Fruit fly (Drosophila melanogaster): Measurements from ENCODE around the gene CG9396.

The CG9396 gene

DNA sequence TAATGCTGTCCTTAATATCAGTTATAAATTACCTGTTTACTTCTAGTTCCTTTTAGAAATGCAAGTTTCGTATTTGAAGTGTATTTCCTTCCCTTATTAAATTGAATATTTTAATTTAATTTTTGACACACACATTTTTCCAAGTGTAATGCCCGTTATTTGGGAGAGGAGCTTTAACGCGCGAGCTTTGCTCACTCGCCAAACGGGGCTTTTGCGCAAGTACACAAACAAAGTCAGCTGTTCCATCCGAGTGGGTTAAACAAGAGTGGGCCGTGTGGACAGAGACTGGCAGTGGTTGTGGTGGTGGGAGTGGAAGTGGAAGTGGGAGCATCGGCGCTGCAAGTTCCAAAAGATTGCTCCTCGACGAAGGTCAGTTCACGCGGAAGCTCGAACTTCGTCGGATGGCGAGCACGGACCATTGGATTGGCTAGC, 9.7 kb upstream of the CG9396 start, which contains the start of gene CG8301 (continued):
- peak; percentile 34 for TF ChIP-seq CG17385 (GFP tag; optimal IDR thresholded peaks at IDR 0.05)
- TF ChIP-seq row (GFP tag; IDR thresholded peaks at IDR 0.05), result peak; percentile 68
- 0 out of 2 replicates have a peak, but pooled peaks have one; percentile 31 for TF ChIP-seq MBD-R2 (GFP tag; IDR thresholded peaks at IDR 0.05)
- TF ChIP-seq CG8290 (GFP tag; optimal IDR thresholded peaks at IDR 0.05), result no peak
- peak in 1 of 2 experiments; percentile 27 for TF ChIP-seq CG8290 (tag; optimal IDR thresholded peaks at IDR 0.05)
- TF ChIP-seq chm (GFP tag; IDR thresholded peaks at IDR 0.05), result peak; percentile 52; the same call in 1 of the 2 replicates
- TF ChIP-seq CG17361 (GFP tag; IDR thresholded peaks at IDR 0.05), result no peak
- TF ChIP-seq CG10366 (GFP tag; IDR thresholded peaks at IDR 0.05), result peak; percentile 45; the same call in 1 of the 2 replicates
- TF ChIP-seq Atf3 (GFP tag; optimal IDR thresholded peaks at IDR 0.05), result no peak
- TF ChIP-seq HmgD (GFP tag; optimal IDR thresholded peaks at IDR 0.05), result no peak
- no peak for TF ChIP-seq gce (GFP tag; IDR thresholded peaks at IDR 0.05)
- TF ChIP-seq Med (GFP tag), result no peak
- no peak for TF ChIP-seq CG11696 (GFP tag; IDR thresholded peaks at IDR 0.05)
- peak; percentile 17 for TF ChIP-seq cwo (GFP tag; optimal IDR thresholded peaks at IDR 0.05)
- 0 out of 4 replicates have a peak, but pooled peaks have one; percentile 40 for TF ChIP-seq chinmo (GFP tag; IDR thresholded peaks at IDR 0.05; ENCODE audit: partially characterized antibody)
- no peak for TF ChIP-seq CG8281 (tag; optimal IDR thresholded peaks at IDR 0.05)
- 0 out of 2 replicates have a peak, but pooled peaks have one; percentile 10 for TF ChIP-seq Ptx1 (GFP tag; IDR thresholded peaks at IDR 0.05)
- TF ChIP-seq fru (optimal IDR thresholded peaks at IDR 0.05), result no peak
- TF ChIP-seq Hr51 (GFP tag; optimal IDR thresholded peaks at IDR 0.05), result peak in 1 of 2 experiments; percentile 62
- TF ChIP-seq pho (GFP tag; optimal IDR thresholded peaks at IDR 0.05), result peak; percentile 10
- TF ChIP-seq CG30020 (tag; optimal IDR thresholded peaks at IDR 0.05), result no peak
- TF ChIP-seq bcd (GFP tag; optimal IDR thresholded peaks at IDR 0.05), result peak; percentile 1
- no peak for TF ChIP-seq ase (GFP tag; IDR thresholded peaks at IDR 0.05)
- no peak for TF ChIP-seq Antp (GFP tag; optimal IDR thresholded peaks at IDR 0.05)
- peak; percentile 24 for TF ChIP-seq mam (GFP tag; optimal IDR thresholded peaks at IDR 0.05)
- TF ChIP-seq Dek (tag; optimal IDR thresholded peaks at IDR 0.05), result peak; percentile 31
- TF ChIP-seq ash1 (GFP tag; optimal IDR thresholded peaks at IDR 0.05), result no peak
- TF ChIP-seq PHDP (tag; optimal IDR thresholded peaks at IDR 0.05), result peak; percentile 52
- TF ChIP-seq B-H1 (GFP tag; IDR thresholded peaks at IDR 0.05), result 0 out of 3 replicates have a peak, but pooled peaks have one; percentile 14
- TF ChIP-seq CG1233 (GFP tag; optimal IDR thresholded peaks at IDR 0.05), result no peak
- no peak for TF ChIP-seq gfzf (GFP tag; optimal IDR thresholded peaks at IDR 0.05)
- peak; percentile 3 for TF ChIP-seq Myb (GFP tag; optimal IDR thresholded peaks at IDR 0.05)
- TF ChIP-seq Hmr (GFP tag; optimal IDR thresholded peaks at IDR 0.05), result peak; percentile 49

DNA sequence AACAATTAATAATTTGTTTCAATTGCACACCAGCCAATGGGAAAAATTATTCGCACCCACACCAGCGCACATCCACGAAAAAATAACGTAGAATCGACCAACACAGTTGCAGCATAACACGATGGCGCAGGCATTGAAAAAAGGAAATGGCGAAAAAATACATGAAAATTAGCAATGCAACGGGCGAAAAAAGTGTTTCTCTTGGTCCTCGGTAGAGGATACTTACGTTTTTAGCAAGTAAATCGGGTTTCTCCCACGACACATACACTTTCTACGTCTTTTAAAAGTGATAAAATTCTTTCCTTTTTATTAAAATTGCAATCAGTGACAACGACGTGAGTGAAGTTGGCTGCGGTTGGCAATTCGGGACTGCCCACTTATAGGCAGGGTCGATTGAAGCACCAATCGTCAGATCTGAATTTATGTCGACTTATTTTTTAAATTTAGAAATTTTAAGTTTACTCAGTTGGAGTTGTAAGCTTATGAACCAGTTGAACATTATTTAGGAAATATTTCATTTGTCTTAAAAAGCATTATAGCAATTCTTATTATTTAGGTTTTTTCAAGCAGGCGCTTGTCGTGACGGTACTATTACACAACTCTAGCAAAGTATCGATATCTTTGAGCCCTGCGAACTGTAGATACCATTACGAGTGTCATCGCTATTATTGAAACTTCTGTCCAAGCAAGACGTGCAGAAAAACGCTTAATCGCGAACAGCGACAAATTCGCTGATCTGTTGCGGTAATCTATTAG, 6.1 kb upstream of the CG9396 start, which contains the start of the genes Kap-alpha3 and Son:
Gene Kap-alpha3, minus strand, starts transcription at position 352 of the 756 bp plus-strand sequence.
Gene Son, plus strand, starts transcription at position 661 of the 756 bp plus-strand sequence.
- TF ChIP-seq ttk (GFP tag; IDR thresholded peaks at IDR 0.05) (peak; percentile 88), salm (tag; optimal IDR thresholded peaks at IDR 0.05) (peak; percentile 84), PHDP (tag; optimal IDR thresholded peaks at IDR 0.05) (peak; percentile 86), CG12942 (GFP tag; optimal IDR thresholded peaks at IDR 0.05) (peak; percentile 91), CG1832 (GFP tag; optimal IDR thresholded peaks at IDR 0.05) (no peak), nmo (GFP tag; optimal IDR thresholded peaks at IDR 0.05) (peak; percentile 95), ase (GFP tag; IDR thresholded peaks at IDR 0.05) (peak; percentile 84), CG2889 (GFP tag; IDR thresholded peaks at IDR 0.05) (peak; percentile 82), Meics (GFP tag; optimal IDR thresholded peaks at IDR 0.05) (peak; percentile 95), org-1 (GFP tag; optimal IDR thresholded peaks at IDR 0.05) (peak; percentile 78), BtbVII (GFP tag; optimal IDR thresholded peaks at IDR 0.05) (peak; percentile 92), sd (tag; optimal IDR thresholded peaks at IDR 0.05) (peak; percentile 77), CG7372 (GFP tag; IDR thresholded peaks at IDR 0.05) (peak; percentile 88), CG43689 (GFP tag; IDR thresholded peaks at IDR 0.05) (peak; percentile 70), gce (GFP tag; IDR thresholded peaks at IDR 0.05) (peak; percentile 83), CG15073 (GFP tag; optimal IDR thresholded peaks at IDR 0.05) (peak; percentile 57), gcm (GFP tag; optimal IDR thresholded peaks at IDR 0.05) (peak; percentile 86), caup (GFP tag; optimal IDR thresholded peaks at IDR 0.05; ENCODE audit: severe bottlenecking) (peak; percentile 96), HLH4C (GFP tag; IDR thresholded peaks at IDR 0.05; ENCODE audit: partially characterized antibody) (peak; percentile 75), CG17359 (tag; optimal IDR thresholded peaks at IDR 0.05) (peak; percentile 88)

Data from whole organism, embryonic.